Worm (Caenorhabditis elegans): ENCODE measurements around the gene F10E7.2.

DNA sequence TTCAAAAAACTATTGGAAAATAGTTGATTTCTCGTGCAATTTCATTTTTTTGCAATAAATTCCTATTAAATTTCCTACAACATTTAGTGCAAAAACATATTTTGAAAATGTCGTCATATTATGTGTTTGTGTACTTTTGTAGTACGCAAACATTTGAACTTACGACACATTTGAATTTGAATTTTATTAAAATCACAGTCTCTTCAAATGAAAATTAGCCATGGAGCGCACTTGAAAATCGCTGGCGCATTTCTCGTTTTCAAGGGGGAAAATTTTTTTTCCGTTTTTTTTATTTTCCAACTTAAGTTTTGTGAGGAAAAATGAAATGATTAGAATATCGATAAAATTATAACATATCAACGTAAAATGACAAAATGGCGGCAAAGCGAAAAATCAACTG, 25.5 kb downstream of the F10E7.2 start:
- no peak for TF ChIP-seq him-1 (tag; optimal IDR thresholded peaks at IDR 0.05)
- no peak for TF ChIP-seq dao-5 (tag; optimal IDR thresholded peaks at IDR 0.05)
- peak; percentile 56 for TF ChIP-seq W03F9.2 (tag; optimal IDR thresholded peaks at IDR 0.05)

All from whole organism, L4/young adult.